Fruit fly (Drosophila melanogaster): ENCODE measurements around the gene Ugt307A1.

- no peak for TF ChIP-seq CG10669 (GFP tag; optimal IDR thresholded peaks at IDR 0.05)
- TF ChIP-seq Sox15 (GFP tag; optimal IDR thresholded peaks at IDR 0.05): no peak
- no peak for TF ChIP-seq CG6792 (GFP tag; optimal IDR thresholded peaks at IDR 0.05)
- TF ChIP-seq CG15336 (GFP tag; IDR thresholded peaks at IDR 0.05): no peak
- no peak for TF ChIP-seq CG10631 (GFP tag; optimal IDR thresholded peaks at IDR 0.05)
- TF ChIP-seq cyc (GFP tag; optimal IDR thresholded peaks at IDR 0.05): no peak
- TF ChIP-seq fkh (GFP tag; optimal IDR thresholded peaks at IDR 0.05): no peak
Measured at dm6 chr2L:7026308-7026707, 41.5 kb upstream of the Ugt307A1 start.

Measured in whole organism, prepupa.